Fruit fly (Drosophila melanogaster) whole organism, prepupa: ENCODE measurements around the gene CG43922.

Source experiments
- Blimp-1 ChIP-seq: fragments of 200-800 bp; sonication (Bioruptor generic); optimal IDR thresholded peaks from 3 replicates; lab custom pipeline; 2017; ENCODE audit warnings: missing biosample characterization, missing genetic modification characterization, mild to moderate bottlenecking, moderate library complexity, missing genetic modification reagents
- CG10631 ChIP-seq: fragments of 200-800 bp; sonication (Bioruptor generic); optimal IDR thresholded peaks from 2 replicates; lab custom pipeline; 2016; ENCODE audit warnings: missing biosample characterization, missing genetic modification characterization
- CG10669 ChIP-seq: fragments of 200-800 bp; sonication (Bioruptor generic); optimal IDR thresholded peaks from 3 replicates; lab custom pipeline; 2018; ENCODE audit warnings: missing biosample characterization, mild to moderate bottlenecking, missing genetic modification characterization, moderate library complexity
- CG11294 ChIP-seq: fragments of 200-800 bp; sonication (Bioruptor generic); IDR thresholded peaks from 2 replicates; pipeline ENCODE4 v1.3.6; 2022; ENCODE audit warnings: missing biosample characterization, missing genetic modification characterization
- CG11762 ChIP-seq: fragments of 200-800 bp; sonication (Bioruptor generic); optimal IDR thresholded peaks from 3 replicates; lab custom pipeline; 2016; ENCODE audit warnings: missing biosample characterization, missing genetic modification characterization; ENCODE audit not compliant: insufficient read depth
- CG11902 ChIP-seq: fragments of 200-800 bp; sonication (Bioruptor generic); optimal IDR thresholded peaks from 3 replicates; lab custom pipeline; 2016; ENCODE audit warnings: missing biosample characterization, missing genetic modification characterization
- CG15336 ChIP-seq: fragments of 200-800 bp; sonication (Bioruptor generic); IDR thresholded peaks from 2 replicates; pipeline ENCODE4 v1.3.6; 2022; ENCODE audit warnings: missing biosample characterization, missing genetic modification characterization
- CG1621 ChIP-seq: fragments of 200-800 bp; sonication (Bioruptor generic); optimal IDR thresholded peaks from 3 replicates; lab custom pipeline; 2018; ENCODE audit warnings: missing biosample characterization, mild to moderate bottlenecking, missing genetic modification characterization
- CG16779 ChIP-seq: fragments of 200-800 bp; sonication (Bioruptor generic); optimal IDR thresholded peaks from 3 replicates; lab custom pipeline; 2017; ENCODE audit warnings: missing biosample characterization, mild to moderate bottlenecking, missing genetic modification characterization
- CG3032 ChIP-seq: fragments of 200-800 bp; optimal IDR thresholded peaks from 2 replicates; lab custom pipeline; 2019; ENCODE audit warnings: missing biosample characterization, mild to moderate bottlenecking, missing genetic modification characterization, moderate library complexity
- CG32006 ChIP-seq: fragments of 200-800 bp; sonication (Bioruptor generic); optimal IDR thresholded peaks from 3 replicates; lab custom pipeline; 2017; ENCODE audit warnings: missing biosample characterization, mild to moderate bottlenecking, missing genetic modification characterization
- CG34406 ChIP-seq: fragments of 200-800 bp; sonication (Bioruptor generic); optimal IDR thresholded peaks from 3 replicates; lab custom pipeline; 2016; ENCODE audit warnings: missing biosample characterization, missing genetic modification characterization
- CG3919 ChIP-seq: fragments of 200-800 bp; sonication (Bioruptor generic); optimal IDR thresholded peaks from 3 replicates; lab custom pipeline; 2016; ENCODE audit warnings: missing biosample characterization, missing genetic modification characterization
- CG4318 ChIP-seq: fragments of 200-800 bp; sonication (Bioruptor generic); optimal IDR thresholded peaks from 3 replicates; lab custom pipeline; 2017; ENCODE audit warnings: missing biosample characterization, mild to moderate bottlenecking, missing genetic modification characterization
- CG6163 ChIP-seq: fragments of 200-800 bp; sonication (Bioruptor generic); IDR thresholded peaks from 3 replicates; pipeline ENCODE4 v1.3.6; 2022; ENCODE audit warnings: missing biosample characterization, missing genetic modification characterization
- CG6276 ChIP-seq: fragments of 200-800 bp; sonication (Bioruptor generic); optimal IDR thresholded peaks from 2 replicates; lab custom pipeline; 2017; ENCODE audit warnings: missing biosample characterization, mild to moderate bottlenecking, missing genetic modification characterization
- CG6792 ChIP-seq: fragments of 200-800 bp; sonication (Bioruptor generic); optimal IDR thresholded peaks from 3 replicates; lab custom pipeline; 2016; ENCODE audit warnings: missing biosample characterization, missing genetic modification characterization
- CG6808 ChIP-seq: fragments of 200-800 bp; sonication (Bioruptor generic); optimal IDR thresholded peaks from 3 replicates; lab custom pipeline; 2017; ENCODE audit warnings: missing biosample characterization, missing genetic modification characterization, mild to moderate bottlenecking, moderate library complexity, missing genetic modification reagents
- CG6854 ChIP-seq: fragments of 200-800 bp; sonication (Bioruptor generic); optimal IDR thresholded peaks from 2 replicates; lab custom pipeline; 2017; ENCODE audit warnings: missing biosample characterization, mild to moderate bottlenecking, missing genetic modification characterization
- CG7368 ChIP-seq: fragments of 200-800 bp; sonication (Bioruptor generic); optimal IDR thresholded peaks from 3 replicates; lab custom pipeline; 2016; ENCODE audit warnings: missing biosample characterization, missing genetic modification characterization
- CG8119 ChIP-seq: fragments of 200-800 bp; sonication (Bioruptor generic); IDR thresholded peaks from 3 replicates; pipeline ENCODE4 v1.3.6; 2022; ENCODE audit warnings: missing biosample characterization, missing genetic modification characterization
- CG8319 ChIP-seq: fragments of 200-800 bp; sonication (Bioruptor generic); optimal IDR thresholded peaks from 3 replicates; lab custom pipeline; 2016; ENCODE audit warnings: missing biosample characterization, missing genetic modification characterization
- CG8632 ChIP-seq: fragments of 200-800 bp; sonication (Bioruptor generic); optimal IDR thresholded peaks from 3 replicates; lab custom pipeline; 2016; ENCODE audit warnings: missing biosample characterization, missing genetic modification characterization
- Eip75B ChIP-seq: fragments of 200-800 bp; sonication (Bioruptor generic); optimal IDR thresholded peaks from 3 replicates; lab custom pipeline; 2016; ENCODE audit warnings: missing biosample characterization, missing genetic modification characterization
- Eip78C ChIP-seq: fragments of 200-800 bp; sonication (Bioruptor generic); peaks from one replicate; lab custom pipeline; 2016; ENCODE audit warnings: missing biosample characterization, missing genetic modification characterization
- Eip93F ChIP-seq: fragments of 200-800 bp; sonication (Bioruptor generic); optimal IDR thresholded peaks from 2 replicates; lab custom pipeline; 2016; ENCODE audit warnings: missing biosample characterization, mild to moderate bottlenecking, missing genetic modification characterization
- Ets21C ChIP-seq: fragments of 200-800 bp; sonication (Bioruptor generic); optimal IDR thresholded peaks from 3 replicates; lab custom pipeline; 2016; ENCODE audit warnings: missing biosample characterization, missing genetic modification characterization
- Ets96B ChIP-seq: fragments of 200-800 bp; optimal IDR thresholded peaks from 2 replicates; lab custom pipeline; 2019; ENCODE audit warnings: missing biosample characterization, mild to moderate bottlenecking, missing genetic modification characterization, moderate library complexity
- Gug ChIP-seq: fragments of 200-800 bp; sonication (Bioruptor generic); IDR thresholded peaks from 2 replicates; pipeline ENCODE4 v1.3.6; 2022; ENCODE audit warnings: missing biosample characterization, missing genetic modification characterization
- Hr4 ChIP-seq: fragments of 200-800 bp; sonication (Bioruptor generic); optimal IDR thresholded peaks from 3 replicates; lab custom pipeline; 2016; ENCODE audit warnings: missing biosample characterization, missing genetic modification characterization
- Lpt ChIP-seq: fragments of 200-800 bp; sonication (Bioruptor generic); optimal IDR thresholded peaks from 3 replicates; lab custom pipeline; 2016; ENCODE audit warnings: missing biosample characterization, missing genetic modification characterization
- Smox ChIP-seq: fragments of 200-800 bp; sonication (Bioruptor generic); optimal IDR thresholded peaks from 3 replicates; lab custom pipeline; 2016; ENCODE audit warnings: missing biosample characterization, missing genetic modification characterization
- Sox102F ChIP-seq: fragments of 200-800 bp; sonication (Bioruptor generic); optimal IDR thresholded peaks from 2 replicates; lab custom pipeline; 2016; ENCODE audit warnings: missing biosample characterization, mild to moderate bottlenecking, missing genetic modification characterization
- Sox14 ChIP-seq: fragments of 200-800 bp; sonication (Bioruptor generic); optimal IDR thresholded peaks from 3 replicates; lab custom pipeline; 2016; ENCODE audit warnings: missing biosample characterization, missing genetic modification characterization
- Sox15 ChIP-seq: fragments of 200-800 bp; sonication (Bioruptor generic); optimal IDR thresholded peaks from 3 replicates; lab custom pipeline; 2016; ENCODE audit warnings: missing biosample characterization, missing genetic modification characterization
- achi ChIP-seq: fragments of 200-800 bp; sonication (Bioruptor generic); optimal IDR thresholded peaks from 3 replicates; lab custom pipeline; 2016; ENCODE audit warnings: missing biosample characterization, missing genetic modification characterization
- acj6 ChIP-seq: fragments of 200-800 bp; sonication (Bioruptor generic); optimal IDR thresholded peaks from 3 replicates; lab custom pipeline; 2016; ENCODE audit warnings: missing biosample characterization, missing genetic modification characterization
- cyc ChIP-seq: fragments of 200-800 bp; sonication (Bioruptor generic); optimal IDR thresholded peaks from 3 replicates; lab custom pipeline; 2016; ENCODE audit warnings: missing biosample characterization, missing genetic modification characterization
- dac ChIP-seq: fragments of 200-800 bp; sonication (Bioruptor generic); optimal IDR thresholded peaks from 2 replicates; lab custom pipeline; 2017; ENCODE audit warnings: missing biosample characterization, mild to moderate bottlenecking, missing genetic modification characterization
- dsx ChIP-seq: fragments of 200-800 bp; optimal IDR thresholded peaks from 3 replicates; lab custom pipeline; 2019; ENCODE audit warnings: missing biosample characterization, mild to moderate bottlenecking, missing genetic modification characterization, moderate library complexity; ENCODE audit not compliant: poor library complexity, severe bottlenecking
- eg ChIP-seq: fragments of 200-800 bp; sonication (Bioruptor generic); IDR thresholded peaks from 3 replicates; pipeline ENCODE4 v1.3.6; 2022; ENCODE audit warnings: missing biosample characterization, missing genetic modification characterization
- fd59A ChIP-seq: fragments of 200-800 bp; sonication (Bioruptor generic); optimal IDR thresholded peaks from 2 replicates; lab custom pipeline; 2017; ENCODE audit warnings: missing biosample characterization, mild to moderate bottlenecking, missing genetic modification characterization, missing genetic modification reagents
- fd85E ChIP-seq: fragments of 200-800 bp; sonication (Bioruptor generic); optimal IDR thresholded peaks from 3 replicates; lab custom pipeline; 2016; ENCODE audit warnings: missing biosample characterization, missing genetic modification characterization
- fkh ChIP-seq: fragments of 200-800 bp; sonication (Bioruptor generic); optimal IDR thresholded peaks from 3 replicates; lab custom pipeline; 2017; ENCODE audit warnings: missing biosample characterization, mild to moderate bottlenecking, missing genetic modification characterization, moderate library complexity
- lz ChIP-seq: fragments of 200-800 bp; sonication (Bioruptor generic); optimal IDR thresholded peaks from 3 replicates; lab custom pipeline; 2016; ENCODE audit warnings: missing biosample characterization, missing genetic modification characterization
- net ChIP-seq: fragments of 200-800 bp; sonication (Bioruptor generic); optimal IDR thresholded peaks from 3 replicates; lab custom pipeline; 2016; ENCODE audit warnings: missing biosample characterization, missing genetic modification characterization
- pdm3 ChIP-seq: fragments of 200-800 bp; sonication (Bioruptor generic); optimal IDR thresholded peaks from 3 replicates; lab custom pipeline; 2016; ENCODE audit warnings: missing biosample characterization, missing genetic modification characterization
- salr ChIP-seq, 2 experiments: fragments of 200-800 bp; sonication (Bioruptor generic); optimal IDR thresholded peaks; 3 replicates each; lab custom pipeline; 2016 to 2018; ENCODE audit warnings: missing biosample characterization in 2 of 2, missing genetic modification characterization in 2 of 2, mild to moderate bottlenecking in 1 of 2
- spab ChIP-seq: fragments of 200-800 bp; sonication (Bioruptor generic); optimal IDR thresholded peaks from 2 replicates; lab custom pipeline; 2017; ENCODE audit warnings: missing biosample characterization, mild to moderate bottlenecking, missing genetic modification characterization, missing genetic modification reagents
- ss ChIP-seq, 2 experiments: fragments of 200-800 bp; sonication (Bioruptor generic); optimal IDR thresholded peaks; 2 replicates in 1 of 2; 3 replicates in 1 of 2; lab custom pipeline; 2017 to 2018; ENCODE audit warnings: mild to moderate bottlenecking in 2 of 2, missing biosample characterization in 2 of 2, missing genetic modification characterization in 2 of 2, moderate library complexity in 1 of 2
- svp ChIP-seq: fragments of 200-800 bp; sonication (Bioruptor generic); peaks from one replicate; lab custom pipeline; 2016; ENCODE audit warnings: missing biosample characterization, missing genetic modification characterization
- vri ChIP-seq: fragments of 200-800 bp; sonication (Bioruptor generic); optimal IDR thresholded peaks from 3 replicates; lab custom pipeline; 2016; ENCODE audit warnings: missing biosample characterization, mild to moderate bottlenecking, missing genetic modification characterization

The CG43922 gene

DNA sequence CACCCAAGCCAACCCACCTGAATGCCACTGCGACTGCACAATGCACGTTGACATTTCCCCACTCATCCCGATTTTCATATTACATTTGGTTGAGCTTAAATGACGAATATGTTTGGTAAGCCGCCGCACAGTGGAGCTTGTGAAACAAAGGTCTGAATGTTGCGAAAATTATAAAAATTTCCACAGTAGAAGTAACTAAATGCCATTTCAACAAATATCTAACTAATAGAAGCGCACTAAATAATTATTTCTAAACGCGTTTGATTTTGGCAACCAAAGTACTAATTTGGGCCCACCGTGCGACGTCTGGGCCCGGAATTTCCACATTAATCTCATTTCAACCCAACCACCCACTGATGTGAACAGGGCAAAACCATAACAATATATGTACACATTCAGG, 1.7 kb downstream of the CG43922 start:
- TF ChIP-seq spab (peak; percentile 9), CG10631 (GFP tag; lab: Kevin White, UChicago) (peak; percentile 25), fd85E (GFP tag; lab: Kevin White, UChicago) (no peak), fd59A (GFP tag; lab: Kevin White, UChicago) (no peak), CG11762 (GFP tag; lab: Kevin White, UChicago) (no peak), Ets21C (peak; percentile 29), Eip78C (GFP tag; lab: Kevin White, UChicago) (peak; percentile 74), salr (GFP tag; optimal IDR thresholded peaks at IDR 0.05; lab: Kevin White, UChicago) (peak in 1 of 2 experiments; percentile 25), lz (GFP tag; lab: Kevin White, UChicago) (peak; percentile 18), pdm3 (GFP tag; lab: Kevin White, UChicago) (peak; percentile 46), Sox102F (GFP tag; lab: Kevin White, UChicago) (peak; percentile 54), CG6276 (GFP tag; lab: Kevin White, UChicago) (no peak), dsx (GFP tag; lab: Kevin White, UChicago) (no peak), CG4318 (GFP tag; lab: Kevin White, UChicago) (peak; percentile 29), CG8632 (peak; percentile 16), Eip75B (GFP tag; lab: Kevin White, UChicago) (peak; percentile 9), CG7368 (GFP tag; lab: Kevin White, UChicago) (peak; percentile 6), CG3032 (no peak), Gug (peak; percentile 35; the same call in 1 of the 2 replicates), CG15336 (GFP tag; lab: Robert Waterston, UW) (no peak), CG6792 (GFP tag; lab: Kevin White, UChicago) (peak; percentile 52), achi (GFP tag; lab: Kevin White, UChicago) (peak; percentile 45), cyc (peak; percentile 38), vri (GFP tag; lab: Kevin White, UChicago) (peak; percentile 37), CG32006 (GFP tag; lab: Kevin White, UChicago) (peak; percentile 50), Blimp-1 (GFP tag; lab: Kevin White, UChicago) (no peak), CG34406 (GFP tag; lab: Kevin White, UChicago) (peak; percentile 39), dac (GFP tag; lab: Kevin White, UChicago) (no peak), ss (GFP tag; optimal IDR thresholded peaks at IDR 0.05; lab: Kevin White, UChicago) (peak in 1 of 2 experiments; percentile 22), CG6808 (GFP tag; lab: Kevin White, UChicago) (no peak), Eip93F (GFP tag; lab: Kevin White, UChicago) (no peak), acj6 (GFP tag; lab: Kevin White, UChicago) (peak; percentile 33), CG8119 (GFP tag; lab: Robert Waterston, UW) (peak; percentile 50; the same call in 2 of the 3 replicates), Ets96B (tag; lab: Kevin White, UChicago) (peak; percentile 57), fkh (GFP tag; lab: Kevin White, UChicago) (no peak), Sox14 (GFP tag; lab: Kevin White, UChicago) (peak; percentile 44), CG11902 (GFP tag; lab: Kevin White, UChicago) (peak; percentile 10), svp (GFP tag; lab: Kevin White, UChicago) (peak; percentile 71), CG11294 (no peak), Sox15 (GFP tag; lab: Kevin White, UChicago) (no peak), CG6163 (GFP tag; lab: Robert Waterston, UW) (peak; percentile 62), CG10669 (GFP tag; lab: Kevin White, UChicago) (peak; percentile 42), CG8319 (GFP tag; lab: Kevin White, UChicago) (no peak), CG1621 (tag; lab: Kevin White, UChicago) (no peak), Hr4 (GFP tag; lab: Kevin White, UChicago) (peak; percentile 58), Lpt (no peak), net (peak; percentile 24), CG3919 (peak; percentile 49), Smox (GFP tag; lab: Kevin White, UChicago) (peak; percentile 47), CG6854 (GFP tag; lab: Kevin White, UChicago) (no peak), eg (GFP tag; lab: Robert Waterston, UW) (peak; percentile 43; the same call in 1 of the 3 replicates), CG16779 (tag; lab: Kevin White, UChicago) (no peak)
